Fruit fly (Drosophila melanogaster) whole organism, embryonic: ENCODE data around the gene CG17996.

Experiments
- BtbVII ChIP-seq: fragments of 200-800 bp; sonication (Bioruptor generic); optimal IDR thresholded peaks from 3 replicates; lab custom pipeline; 2017; ENCODE audit warnings: missing biosample characterization, mild to moderate bottlenecking, missing genetic modification characterization
- CG10431 ChIP-seq: fragments of 200-800 bp; sonication (Bioruptor generic); optimal IDR thresholded peaks from 3 replicates; lab custom pipeline; 2018; ENCODE audit warnings: missing biosample characterization, mild to moderate bottlenecking, missing genetic modification characterization
- CG11456 ChIP-seq: fragments of 200-800 bp; sonication (Bioruptor generic); IDR thresholded peaks from 3 replicates; pipeline ENCODE4 v1.3.6; 2022; ENCODE audit warnings: missing biosample characterization, missing genetic modification characterization
- CG11560 ChIP-seq: fragments of 200-800 bp; sonication (Bioruptor generic); IDR thresholded peaks from 3 replicates; pipeline ENCODE4 v1.3.6; 2022; ENCODE audit warnings: missing biosample characterization, missing genetic modification characterization
- CG12104 ChIP-seq: fragments of 200-800 bp; sonication (Bioruptor generic); optimal IDR thresholded peaks from 3 replicates; lab custom pipeline; 2016; ENCODE audit warnings: missing biosample characterization, missing genetic modification characterization
- CG12155 ChIP-seq: fragments of 200-800 bp; sonication (Bioruptor generic); optimal IDR thresholded peaks from 3 replicates; lab custom pipeline; 2016; ENCODE audit warnings: missing biosample characterization, missing genetic modification characterization
- CG12219 ChIP-seq: fragments of 200-800 bp; sonication (Bioruptor generic); optimal IDR thresholded peaks from 3 replicates; lab custom pipeline; 2018; ENCODE audit warnings: missing biosample characterization, mild to moderate bottlenecking, missing genetic modification characterization
- CG12236 ChIP-seq: fragments of 200-800 bp; sonication (Bioruptor generic); optimal IDR thresholded peaks from 2 replicates; lab custom pipeline; 2016; ENCODE audit warnings: missing biosample characterization, missing genetic modification characterization
- CG1233 ChIP-seq: fragments of 200-800 bp; sonication (Bioruptor generic); optimal IDR thresholded peaks from 4 replicates; lab custom pipeline; 2018; ENCODE audit warnings: missing biosample characterization, mild to moderate bottlenecking, missing genetic modification characterization
- CG14860 ChIP-seq: fragments of 200-800 bp; sonication (Bioruptor generic); IDR thresholded peaks from 3 replicates; pipeline ENCODE4 v1.3.6; 2022; ENCODE audit warnings: missing biosample characterization, missing genetic modification characterization; ENCODE audit not compliant: partially characterized antibody
- CG15269 ChIP-seq: fragments of 200-800 bp; sonication (Bioruptor generic); optimal IDR thresholded peaks from 2 replicates; lab custom pipeline; 2018; ENCODE audit warnings: missing biosample characterization, mild to moderate bottlenecking, missing genetic modification characterization, moderate library complexity
- CG1603 ChIP-seq: fragments of 200-800 bp; sonication (Bioruptor generic); optimal IDR thresholded peaks from 2 replicates; lab custom pipeline; 2019; ENCODE audit warnings: missing biosample characterization, mild to moderate bottlenecking, missing genetic modification characterization, moderate library complexity
- CG16813 ChIP-seq: fragments of 200-800 bp; sonication (Bioruptor generic); IDR thresholded peaks from 3 replicates; pipeline ENCODE4 v1.3.6; 2022; ENCODE audit warnings: missing biosample characterization, missing genetic modification characterization; ENCODE audit not compliant: partially characterized antibody
- CG17186 ChIP-seq: fragments of 200-800 bp; sonication (Bioruptor generic); optimal IDR thresholded peaks from 3 replicates; lab custom pipeline; 2017; ENCODE audit warnings: missing biosample characterization, missing genetic modification reagents, missing genetic modification characterization
- CG17328 ChIP-seq: fragments of 200-800 bp; sonication (Bioruptor generic); IDR thresholded peaks from 2 replicates; pipeline ENCODE4 v1.3.6; 2022; ENCODE audit warnings: missing biosample characterization, missing genetic modification characterization
- CG3838 ChIP-seq: fragments of 200-800 bp; sonication (Bioruptor generic); optimal IDR thresholded peaks from 3 replicates; lab custom pipeline; 2016; ENCODE audit warnings: missing biosample characterization, missing genetic modification characterization
- CG4328 ChIP-seq: fragments of 200-800 bp; sonication (Bioruptor generic); optimal IDR thresholded peaks from 3 replicates; lab custom pipeline; 2017; ENCODE audit warnings: missing biosample characterization, missing genetic modification reagents, missing genetic modification characterization
- CG4730 ChIP-seq: fragments of 200-800 bp; sonication (Bioruptor generic); IDR thresholded peaks from 2 replicates; pipeline ENCODE4 v1.3.6; 2022; ENCODE audit warnings: missing biosample characterization, missing genetic modification characterization
- CG5953 ChIP-seq: fragments of 200-800 bp; sonication (Bioruptor generic); IDR thresholded peaks from 2 replicates; pipeline ENCODE4 v1.3.6; 2022; ENCODE audit warnings: missing biosample characterization, missing genetic modification characterization
- CG6175 ChIP-seq: fragments of 200-800 bp; sonication (Bioruptor generic); IDR thresholded peaks from 3 replicates; pipeline ENCODE4 v1.3.6; 2022; ENCODE audit warnings: missing biosample characterization, missing genetic modification characterization
- CG8765 ChIP-seq: fragments of 200-800 bp; sonication (Bioruptor generic); IDR thresholded peaks from 2 replicates; pipeline ENCODE4 v1.3.6; 2022; ENCODE audit warnings: missing biosample characterization, missing genetic modification characterization
- CG9932 ChIP-seq: fragments of 200-800 bp; sonication (Bioruptor generic); IDR thresholded peaks from 2 replicates; pipeline ENCODE4 v1.3.6; 2022; ENCODE audit warnings: missing biosample characterization, missing genetic modification characterization
- CkIIα-i1 ChIP-seq: fragments of 200-800 bp; sonication (Bioruptor generic); IDR thresholded peaks from 2 replicates; pipeline ENCODE4 v1.3.6; 2022; ENCODE audit warnings: missing biosample characterization, missing genetic modification characterization
- D19A ChIP-seq: fragments of 200-800 bp; optimal IDR thresholded peaks from 3 replicates; lab custom pipeline; 2019; ENCODE audit warnings: missing biosample characterization, mild to moderate bottlenecking, missing genetic modification characterization, moderate library complexity
- Dref ChIP-seq: fragments of 200-800 bp; sonication (Bioruptor generic); IDR thresholded peaks from 2 replicates; pipeline ENCODE4 v1.3.6; 2022; ENCODE audit warnings: missing biosample characterization, missing genetic modification characterization
- Hmr ChIP-seq: fragments of 200-800 bp; sonication (Bioruptor generic); optimal IDR thresholded peaks from 3 replicates; lab custom pipeline; 2017; ENCODE audit warnings: mild to moderate bottlenecking, missing biosample characterization, missing genetic modification reagents, missing genetic modification characterization
- Kr ChIP-seq: fragments of 200-800 bp; sonication (Bioruptor generic); optimal IDR thresholded peaks from 2 replicates; lab custom pipeline; 2017; ENCODE audit warnings: missing biosample characterization, mild to moderate bottlenecking, missing genetic modification characterization
- Mad ChIP-seq: fragments of 200-800 bp; sonication (Bioruptor generic); optimal IDR thresholded peaks from 2 replicates; lab custom pipeline; 2016; ENCODE audit warnings: missing biosample characterization, missing genetic modification characterization
- Mes4 ChIP-seq: fragments of 200-800 bp; sonication (Bioruptor generic); optimal IDR thresholded peaks from 2 replicates; lab custom pipeline; 2016; ENCODE audit warnings: missing biosample characterization, missing genetic modification characterization
- btn ChIP-seq: fragments of 200-800 bp; sonication (Bioruptor generic); optimal IDR thresholded peaks from 2 replicates; lab custom pipeline; 2016; ENCODE audit warnings: missing biosample characterization, missing genetic modification characterization
- croc ChIP-seq: fragments of 200-800 bp; sonication (Bioruptor generic); conservative IDR thresholded peaks from 3 replicates; pipeline ENCODE4 v1.3.6; 2022; ENCODE audit warnings: missing biosample characterization, missing genetic modification characterization
- dmrt99B ChIP-seq: fragments of 200-800 bp; sonication (Bioruptor generic); optimal IDR thresholded peaks from 2 replicates; lab custom pipeline; 2018; ENCODE audit warnings: missing biosample characterization, mild to moderate bottlenecking, missing genetic modification characterization, moderate library complexity
- fd96Cb ChIP-seq: fragments of 200-800 bp; sonication (Bioruptor generic); optimal IDR thresholded peaks from 2 replicates; lab custom pipeline; 2018; ENCODE audit warnings: missing biosample characterization, mild to moderate bottlenecking, missing genetic modification characterization, moderate library complexity
- hb ChIP-seq: fragments of 200-800 bp; sonication (Bioruptor generic); IDR thresholded peaks from 3 replicates; pipeline ENCODE4 v1.3.6; 2022; ENCODE audit warnings: missing biosample characterization, missing genetic modification characterization; ENCODE audit not compliant: partially characterized antibody
- hkb ChIP-seq, 2 experiments: fragments of 200-800 bp in 1 of 2; fragments of >200 bp in 1 of 2; sonication (Bioruptor generic) in 1 of 2; IDR thresholded peaks in 1 of 2; optimal IDR thresholded peaks in 1 of 2; 2 replicates each; pipeline versions ENCODE4 v1.3.6 to Lab custom; 2017 to 2022; ENCODE audit warnings: missing biosample characterization in 1 of 2, missing genetic modification characterization in 1 of 2
- kay ChIP-seq: fragments of 200-800 bp; sonication (Bioruptor generic); optimal IDR thresholded peaks from 2 replicates; lab custom pipeline; 2016; ENCODE audit warnings: missing biosample characterization, missing genetic modification characterization
- klu ChIP-seq: fragments of 200-800 bp; sonication (Bioruptor generic); IDR thresholded peaks from 2 replicates; pipeline ENCODE4 v1.3.6; 2022; ENCODE audit warnings: missing biosample characterization, missing genetic modification characterization
- lbe ChIP-seq: fragments of 200-800 bp; sonication (Bioruptor generic); optimal IDR thresholded peaks from 2 replicates; lab custom pipeline; 2016; ENCODE audit warnings: missing biosample characterization, mild to moderate bottlenecking, missing genetic modification characterization
- oc ChIP-seq: fragments of 200-800 bp; sonication (Bioruptor generic); optimal IDR thresholded peaks from 2 replicates; lab custom pipeline; 2018; ENCODE audit warnings: missing biosample characterization, mild to moderate bottlenecking, missing genetic modification characterization, moderate library complexity
- peb ChIP-seq: fragments of 200-800 bp; sonication (Bioruptor generic); IDR thresholded peaks from 2 replicates; pipeline ENCODE4 v1.3.6; 2022; ENCODE audit warnings: missing biosample characterization, missing genetic modification characterization
- rib ChIP-seq: fragments of 200-800 bp; sonication (Bioruptor generic); IDR thresholded peaks from 2 replicates; pipeline ENCODE4 v1.3.6; 2022; ENCODE audit warnings: missing biosample characterization, missing genetic modification characterization
- sna ChIP-seq: fragments of 200-800 bp; sonication (Bioruptor generic); IDR thresholded peaks from 2 replicates; pipeline ENCODE4 v1.3.6; 2022; ENCODE audit warnings: missing biosample characterization, missing genetic modification characterization; ENCODE audit not compliant: partially characterized antibody
- stwl ChIP-seq: fragments of 200-800 bp; sonication (Bioruptor generic); optimal IDR thresholded peaks from 3 replicates; lab custom pipeline; 2018; ENCODE audit warnings: missing biosample characterization, mild to moderate bottlenecking, missing genetic modification characterization, moderate library complexity
- sug ChIP-seq: fragments of 200-800 bp; optimal IDR thresholded peaks from 2 replicates; lab custom pipeline; 2019; ENCODE audit warnings: missing biosample characterization, mild to moderate bottlenecking, missing genetic modification characterization, moderate library complexity
- trem ChIP-seq: fragments of 200-800 bp; optimal IDR thresholded peaks from 3 replicates; lab custom pipeline; 2019; ENCODE audit warnings: missing biosample characterization, mild to moderate bottlenecking, missing genetic modification characterization, moderate library complexity
- tup ChIP-seq: fragments of 200-800 bp; sonication (Bioruptor generic); optimal IDR thresholded peaks from 2 replicates; lab custom pipeline; 2016; ENCODE audit warnings: missing biosample characterization, mild to moderate bottlenecking, missing genetic modification characterization, moderate library complexity
- vnd ChIP-seq: fragments of 200-800 bp; sonication (Bioruptor generic); IDR thresholded peaks from 3 replicates; pipeline ENCODE4 v1.3.6; 2022; ENCODE audit warnings: missing biosample characterization, missing genetic modification characterization; ENCODE audit not compliant: partially characterized antibody
- zfh2 ChIP-seq: fragments of 200-800 bp; sonication (Bioruptor generic); optimal IDR thresholded peaks from 2 replicates; lab custom pipeline; 2016; ENCODE audit warnings: missing biosample characterization, missing genetic modification characterization

Gene CG17996

dm6 chr2L:16727578-16728023, 3.2 kb downstream of the CG17996 start, which contains the start of gene VhaSFD (continued):
- TF ChIP-seq fd96Cb (tag; lab: Kevin White, UChicago) = peak; percentile 3
- TF ChIP-seq oc (tag; lab: Kevin White, UChicago) = no peak
- no peak for TF ChIP-seq dmrt99B (tag; lab: Kevin White, UChicago)
- peak; percentile 50; the same call in 1 of the 3 replicates for TF ChIP-seq hb (GFP tag; lab: Robert Waterston, UW)
- TF ChIP-seq zfh2 (GFP tag; lab: Kevin White, UChicago) = no peak
- TF ChIP-seq peb (GFP tag; lab: Robert Waterston, UW) = no peak
- TF ChIP-seq CG4328 (GFP tag; lab: Kevin White, UChicago) = peak; percentile 7
- peak; percentile 53 for TF ChIP-seq CG9932 (GFP tag; lab: Robert Waterston, UW)
- TF ChIP-seq croc = no peak
- peak; percentile 99 for TF ChIP-seq trem (tag; lab: Kevin White, UChicago)
- TF ChIP-seq D19A = peak; percentile 65
- TF ChIP-seq Dref = peak; percentile 94
- no peak for TF ChIP-seq btn (GFP tag; lab: Kevin White, UChicago)
- TF ChIP-seq kay (GFP tag; lab: Kevin White, UChicago) = peak; percentile 2
- TF ChIP-seq sna (GFP tag; lab: Robert Waterston, UW) = peak; percentile 71
- no peak for TF ChIP-seq Mes4 (GFP tag; lab: Kevin White, UChicago)
- TF ChIP-seq CkIIα-i1 = no peak
- TF ChIP-seq vnd = peak; percentile 57; the same call in 1 of the 3 replicates
- TF ChIP-seq CG1233 (GFP tag; lab: Kevin White, UChicago) = peak; percentile 5
- TF ChIP-seq CG4730 (GFP tag; lab: Robert Waterston, UW) = no peak
- peak; percentile 62 for TF ChIP-seq sug
- TF ChIP-seq CG12219 (GFP tag; lab: Kevin White, UChicago) = no peak
- no peak for TF ChIP-seq CG8765 (GFP tag; lab: Robert Waterston, UW)
- TF ChIP-seq CG3838 = no peak
- no peak for TF ChIP-seq CG15269 (tag; lab: Kevin White, UChicago)
- no peak for TF ChIP-seq Kr (GFP tag; lab: Kevin White, UChicago)
- TF ChIP-seq tup = no peak
- peak; percentile 99 for TF ChIP-seq CG11560
- TF ChIP-seq hkb (optimal IDR thresholded peaks at IDR 0.05; lab: Kevin White, UChicago) = no peak
- 0 out of 2 replicates have a peak, but pooled peaks have one; percentile 33 for TF ChIP-seq hkb (GFP tag; IDR thresholded peaks at IDR 0.05; lab: Robert Waterston, UW)
- TF ChIP-seq stwl = peak; percentile 84
- peak; percentile 70 for TF ChIP-seq rib
- no peak for TF ChIP-seq CG5953 (GFP tag; lab: Robert Waterston, UW)
- TF ChIP-seq lbe (GFP tag; lab: Kevin White, UChicago) = peak; percentile 61
- TF ChIP-seq CG16813 (GFP tag; lab: Robert Waterston, UW) = peak; percentile 66
- no peak for TF ChIP-seq CG12104 (GFP tag; lab: Kevin White, UChicago)
- TF ChIP-seq CG1603 = peak; percentile 48
- TF ChIP-seq CG11456 = peak; percentile 57; the same call in 1 of the 3 replicates
- no peak for TF ChIP-seq CG12155
- peak; percentile 3 for TF ChIP-seq BtbVII (GFP tag; lab: Kevin White, UChicago)
- TF ChIP-seq CG10431 = no peak
- no peak for TF ChIP-seq Hmr
- TF ChIP-seq CG6175 (GFP tag; lab: Robert Waterston, UW) = no peak
- no peak for TF ChIP-seq CG17186 (GFP tag; lab: Kevin White, UChicago)
- no peak for TF ChIP-seq CG12236
- no peak for TF ChIP-seq Mad (GFP tag; lab: Kevin White, UChicago)
- TF ChIP-seq CG17328 (GFP tag; lab: Robert Waterston, UW) = 0 out of 2 replicates have a peak, but pooled peaks have one; percentile 7
- no peak for TF ChIP-seq klu (GFP tag; lab: Robert Waterston, UW)
- TF ChIP-seq CG14860 (GFP tag; lab: Robert Waterston, UW) = peak; percentile 47; the same call in 2 of the 3 replicates
